Fruit fly (Drosophila melanogaster): Measurements from ENCODE around the gene SdicA.

DNA sequence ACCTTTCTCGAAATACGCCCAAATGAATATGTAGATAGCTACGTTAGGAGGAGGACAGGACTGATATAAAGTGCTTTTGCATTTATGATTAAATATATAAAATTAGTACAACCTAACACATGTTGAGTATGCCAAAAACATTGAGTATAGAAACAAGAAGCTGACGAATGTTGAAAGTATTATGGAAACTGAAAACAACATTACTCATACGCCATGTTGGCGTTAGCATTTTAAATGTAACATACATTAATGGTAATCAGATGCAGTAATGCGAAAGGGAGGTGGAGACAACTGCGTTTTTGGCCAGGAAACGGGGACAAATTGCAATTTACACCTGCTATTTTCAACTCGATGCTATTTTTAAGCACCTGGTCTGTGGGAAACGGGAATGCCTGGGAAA, 43.2 kb downstream of the SdicA start:
- no peak for TF ChIP-seq CG8478 (optimal IDR thresholded peaks at IDR 0.05)
- no peak for TF ChIP-seq CTCF (optimal IDR thresholded peaks at IDR 0.05)

All from S2 (cell line).